Worm (Caenorhabditis elegans): ENCODE data around the gene ergi-2.

DNA sequence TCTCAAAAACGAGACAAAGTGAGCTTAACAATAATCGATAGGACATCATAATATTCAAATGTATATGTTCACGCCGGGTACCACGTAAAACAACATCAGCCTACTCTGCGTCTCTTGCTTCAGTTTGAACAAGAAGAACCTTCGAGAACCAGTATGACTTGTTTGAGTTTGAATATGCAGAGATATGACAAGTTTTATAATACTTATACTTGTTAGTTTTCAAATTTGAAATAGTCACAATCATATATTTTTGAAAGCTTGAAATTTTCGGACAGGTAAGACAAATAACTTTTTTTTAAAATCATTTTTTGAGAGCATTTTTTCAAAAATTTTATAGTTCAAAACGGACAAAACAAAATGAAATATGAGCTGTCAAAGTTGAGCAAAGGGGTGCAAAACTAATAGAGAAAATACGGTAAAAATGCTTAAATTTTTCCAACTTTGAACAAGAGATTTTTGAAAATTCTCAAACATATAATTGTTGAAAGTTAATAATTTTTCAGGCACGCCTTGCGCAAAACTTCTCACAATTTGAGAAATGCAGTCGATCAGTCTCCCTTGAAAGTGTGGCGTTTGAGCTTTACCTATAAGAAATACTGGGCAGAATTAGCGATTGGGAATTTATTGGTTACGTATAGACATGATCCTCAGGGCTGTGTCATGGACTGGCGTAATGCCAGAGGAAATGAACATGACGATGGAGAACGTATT, 46.3 kb upstream of the ergi-2 start, which contains the start of gene H03G16.1:
- TF ChIP-seq tbx-2 (tag; optimal IDR thresholded peaks at IDR 0.05) (no peak), sup-37 (GFP tag; optimal IDR thresholded peaks at IDR 0.05) (no peak), nhr-76 (tag; optimal IDR thresholded peaks at IDR 0.05) (no peak), ztf-11 (tag; optimal IDR thresholded peaks at IDR 0.05) (no peak), ztf-4 (tag; optimal IDR thresholded peaks at IDR 0.05) (no peak), nhr-28 (tag; optimal IDR thresholded peaks at IDR 0.05) (no peak), ama-1 (optimal IDR thresholded peaks at IDR 0.05) (no peak), nhr-20 (tag; optimal IDR thresholded peaks at IDR 0.05) (no peak), lin-15B (tag; optimal IDR thresholded peaks at IDR 0.05) (no peak), zag-1 (tag; optimal IDR thresholded peaks at IDR 0.05) (no peak), mdl-1 (tag; optimal IDR thresholded peaks at IDR 0.05) (no peak)
